Worm (Caenorhabditis elegans) whole organism, L1 larva: ENCODE results near the gene H04D03.7.

Experiments
- C16A3.4 ChIP-seq: fragments of 150-350 bp; optimal IDR thresholded peaks from 2 replicates; lab custom pipeline; 2014; ENCODE audit warnings: missing biosample characterization, missing genetic modification characterization
- Y116A8C.19 ChIP-seq: sonication (generic microtip); optimal IDR thresholded peaks from 2 replicates; lab custom pipeline; 2016; ENCODE audit warnings: missing compliant biosample characterization, missing genetic modification characterization, borderline replicate concordance
- aha-1 ChIP-seq: fragments of 150-350 bp; optimal IDR thresholded peaks from 2 replicates; lab custom pipeline; 2014; ENCODE audit warnings: missing biosample characterization, missing genetic modification characterization
- alr-1 ChIP-seq: fragments of 200-800 bp; sonication (Bioruptor generic); optimal IDR thresholded peaks from 2 replicates; lab custom pipeline; 2018; ENCODE audit warnings: borderline replicate concordance, mild to moderate bottlenecking, missing genetic modification characterization, missing compliant biosample characterization
- aly-2 ChIP-seq: fragments of 150-350 bp; optimal IDR thresholded peaks from 2 replicates; lab custom pipeline; 2014; ENCODE audit warnings: missing biosample characterization, missing genetic modification characterization
- ama-1 ChIP-seq: fragments of 150-350 bp; optimal IDR thresholded peaks from 2 replicates; lab custom pipeline; 2014
- blmp-1 ChIP-seq: fragments of 150-350 bp; optimal IDR thresholded peaks from 2 replicates; lab custom pipeline; 2014; ENCODE audit warnings: missing biosample characterization, missing genetic modification characterization
- ceh-63 ChIP-seq: fragments of 200-800 bp; sonication (Bioruptor generic); optimal IDR thresholded peaks from 2 replicates; lab custom pipeline; 2018; ENCODE audit warnings: mild to moderate bottlenecking, missing genetic modification characterization, missing compliant biosample characterization
- ceh-8 ChIP-seq: fragments of 200-800 bp; sonication (Bioruptor generic); optimal IDR thresholded peaks from 2 replicates; lab custom pipeline; 2018; ENCODE audit warnings: mild to moderate bottlenecking, missing genetic modification characterization, moderate library complexity, missing compliant biosample characterization
- ceh-82 ChIP-seq, 3 experiments: fragments of 150-350 bp in 1 of 3; sonication (generic microtip) in 2 of 3; optimal IDR thresholded peaks; 2 replicates each; lab custom pipeline; 2014 to 2017; ENCODE audit warnings: missing biosample characterization in 3 of 3, missing genetic modification characterization in 3 of 3
- ceh-90 ChIP-seq: sonication (generic microtip); optimal IDR thresholded peaks from 2 replicates; lab custom pipeline; 2016; ENCODE audit warnings: missing genetic modification characterization, missing compliant biosample characterization
- ces-1 ChIP-seq: fragments of 150-350 bp; optimal IDR thresholded peaks from 2 replicates; lab custom pipeline; 2014; ENCODE audit warnings: missing biosample characterization, missing genetic modification reagents, missing genetic modification characterization
- dpl-1 ChIP-seq, 3 experiments: fragments of 150-350 bp in 2 of 3; sonication (generic microtip) in 1 of 3; optimal IDR thresholded peaks; 2 replicates each; lab custom pipeline; 2014 to 2017; ENCODE audit warnings: missing biosample characterization in 3 of 3, missing genetic modification characterization in 3 of 3, missing genetic modification reagents in 3 of 3
- efl-1 ChIP-seq, 4 experiments: fragments of 150-350 bp; optimal IDR thresholded peaks in 3 of 4; peaks in 1 of 4; 1 replicate in 1 of 4; 2 replicates in 3 of 4; lab custom pipeline; 2014; ENCODE audit warnings: missing biosample characterization in 2 of 4, missing genetic modification characterization in 2 of 4, missing genetic modification reagents in 2 of 4
- egl-13 ChIP-seq: sonication (generic microtip); optimal IDR thresholded peaks from 2 replicates; lab custom pipeline; 2016; ENCODE audit warnings: missing genotype, missing genetic modification reagents, missing genetic modification characterization, missing compliant biosample characterization
- elt-3 ChIP-seq, 6 experiments: fragments of 150-350 bp in 1 of 6; sonication (generic microtip); optimal IDR thresholded peaks; 2 replicates each; lab custom pipeline; 2017 to 2018; ENCODE audit warnings: missing biosample characterization in 6 of 6, missing genetic modification characterization in 6 of 6, inconsistent platforms in 1 of 6
- fkh-10 ChIP-seq: sonication (generic microtip); optimal IDR thresholded peaks from 2 replicates; lab custom pipeline; 2017; ENCODE audit warnings: missing biosample characterization, missing genetic modification reagents, missing genetic modification characterization
- fkh-8 ChIP-seq: sonication (generic microtip); optimal IDR thresholded peaks from 2 replicates; lab custom pipeline; 2016; ENCODE audit warnings: mild to moderate bottlenecking, missing genetic modification characterization, missing compliant biosample characterization
- hlh-4 ChIP-seq: sonication (generic microtip); optimal IDR thresholded peaks from 2 replicates; lab custom pipeline; 2016; ENCODE audit warnings: mild to moderate bottlenecking, missing genetic modification characterization, missing compliant biosample characterization
- hpl-2 ChIP-seq: fragments of 150-350 bp; optimal IDR thresholded peaks from 2 replicates; lab custom pipeline; 2014; ENCODE audit warnings: missing biosample characterization, missing genetic modification reagents, missing genetic modification characterization
- irx-1 ChIP-seq: sonication (generic microtip); optimal IDR thresholded peaks from 2 replicates; lab custom pipeline; 2016; ENCODE audit warnings: missing genetic modification characterization, missing compliant biosample characterization
- isw-1 ChIP-seq: fragments of 200-800 bp; sonication (Bioruptor generic); IDR thresholded peaks from 2 replicates; pipeline ENCODE4 v1.3.6; 2022; ENCODE audit warnings: missing genetic modification characterization, missing compliant biosample characterization
- lin-13 ChIP-seq: fragments of 150-350 bp; optimal IDR thresholded peaks from 2 replicates; lab custom pipeline; 2014; ENCODE audit warnings: missing biosample characterization, missing genetic modification reagents, missing genetic modification characterization
- lin-14 ChIP-seq: fragments of 200-800 bp; sonication (Bioruptor generic); optimal IDR thresholded peaks from 2 replicates; lab custom pipeline; 2018; ENCODE audit warnings: mild to moderate bottlenecking, missing genetic modification characterization, moderate library complexity, missing compliant biosample characterization
- lin-15B ChIP-seq: fragments of 150-350 bp; sonication (generic microtip); optimal IDR thresholded peaks from 3 replicates; lab custom pipeline; 2014; ENCODE audit warnings: missing biosample characterization, missing genetic modification characterization
- lin-35 ChIP-seq, 2 experiments: fragments of 150-350 bp; optimal IDR thresholded peaks; 2 replicates each; lab custom pipeline; 2014; ENCODE audit warnings: missing biosample characterization in 2 of 2, missing genetic modification characterization in 2 of 2, missing genetic modification reagents in 2 of 2
- lin-39 ChIP-seq: fragments of 150-350 bp; optimal IDR thresholded peaks from 2 replicates; lab custom pipeline; 2014; ENCODE audit warnings: missing biosample characterization, missing genetic modification reagents, missing genetic modification characterization
- mab-9 ChIP-seq: fragments of 200-800 bp; sonication (Bioruptor generic); IDR thresholded peaks from 2 replicates; pipeline ENCODE4 v1.3.6; 2022; ENCODE audit warnings: missing genetic modification reagents, missing genetic modification characterization, missing compliant biosample characterization
- mef-2 ChIP-seq: fragments of 150-350 bp; optimal IDR thresholded peaks from 2 replicates; lab custom pipeline; 2014; ENCODE audit warnings: missing biosample characterization, missing genetic modification characterization
- nhr-19 ChIP-seq: fragments of 200-800 bp; sonication (Bioruptor generic); conservative IDR thresholded peaks from 2 replicates; pipeline ENCODE4 v1.3.6; 2022; ENCODE audit warnings: missing genetic modification characterization, missing compliant biosample characterization
- nhr-20 ChIP-seq: sonication (generic microtip); optimal IDR thresholded peaks from 2 replicates; lab custom pipeline; 2016; ENCODE audit warnings: mild to moderate bottlenecking, missing genetic modification characterization, missing compliant biosample characterization
- nhr-237 ChIP-seq: fragments of 150-350 bp; optimal IDR thresholded peaks from 2 replicates; lab custom pipeline; 2014; ENCODE audit warnings: missing biosample characterization, missing genetic modification characterization
- nhr-47 ChIP-seq: sonication (generic microtip); optimal IDR thresholded peaks from 2 replicates; lab custom pipeline; 2016; ENCODE audit warnings: mild to moderate bottlenecking, missing genetic modification characterization, moderate library complexity, missing compliant biosample characterization
- nhr-71 ChIP-seq: sonication (generic microtip); optimal IDR thresholded peaks from 2 replicates; lab custom pipeline; 2016; ENCODE audit warnings: mild to moderate bottlenecking, missing genetic modification characterization, moderate library complexity, missing compliant biosample characterization
- nhr-76 ChIP-seq: sonication (generic microtip); optimal IDR thresholded peaks from 2 replicates; lab custom pipeline; 2017; ENCODE audit warnings: missing biosample characterization, missing genetic modification characterization
- nhr-85 ChIP-seq: sonication (generic microtip); peaks from one replicate; lab custom pipeline; 2016; ENCODE audit warnings: missing genetic modification characterization, inconsistent platforms, missing compliant biosample characterization
- nhr-90 ChIP-seq: sonication (generic microtip); optimal IDR thresholded peaks from 2 replicates; lab custom pipeline; 2016; ENCODE audit warnings: mild to moderate bottlenecking, missing genetic modification characterization, missing compliant biosample characterization; ENCODE audit not compliant: poor library complexity
- pag-3 ChIP-seq: sonication (generic microtip); optimal IDR thresholded peaks from 2 replicates; lab custom pipeline; 2017; ENCODE audit warnings: missing genetic modification characterization, mild to moderate bottlenecking, missing compliant biosample characterization, antibody characterized with exemption, borderline replicate concordance; ENCODE audit not compliant: insufficient read depth
- skn-1 ChIP-seq: fragments of 150-350 bp; optimal IDR thresholded peaks from 2 replicates; lab custom pipeline; 2014; ENCODE audit warnings: missing biosample characterization, missing genetic modification characterization
- sup-37 ChIP-seq: fragments of 200-800 bp; sonication (Bioruptor generic); optimal IDR thresholded peaks from 2 replicates; lab custom pipeline; 2018; ENCODE audit warnings: mild to moderate bottlenecking, missing genetic modification characterization, missing compliant biosample characterization
- tbx-2 ChIP-seq: sonication (generic microtip); optimal IDR thresholded peaks from 2 replicates; lab custom pipeline; 2016; ENCODE audit warnings: missing genetic modification characterization, missing compliant biosample characterization
- unc-130 ChIP-seq: fragments of 150-350 bp; optimal IDR thresholded peaks from 2 replicates; lab custom pipeline; 2017; ENCODE audit warnings: missing biosample characterization, missing genetic modification characterization, inconsistent platforms
- unc-30 ChIP-seq: sonication (generic microtip); optimal IDR thresholded peaks from 2 replicates; lab custom pipeline; 2017; ENCODE audit warnings: missing biosample characterization, missing genetic modification characterization
- unc-86 ChIP-seq: sonication (generic microtip); optimal IDR thresholded peaks from 2 replicates; lab custom pipeline; 2016; ENCODE audit warnings: missing genetic modification characterization, missing compliant biosample characterization
- zag-1 ChIP-seq: fragments of 150-350 bp; optimal IDR thresholded peaks from 2 replicates; lab custom pipeline; 2014; ENCODE audit warnings: missing biosample characterization, missing genetic modification characterization
- ztf-11 ChIP-seq, 2 experiments: sonication (generic microtip); optimal IDR thresholded peaks; 2 replicates each; lab custom pipeline; 2016 to 2017; ENCODE audit warnings: missing genetic modification characterization in 2 of 2, missing biosample characterization in 1 of 2, missing compliant biosample characterization in 1 of 2
- ztf-4 ChIP-seq: fragments of 150-350 bp; optimal IDR thresholded peaks from 2 replicates; lab custom pipeline; 2014; ENCODE audit warnings: missing biosample characterization, missing genetic modification characterization

The H04D03.7 gene

ce11 chrIII:10423906-10424305 lies 22.7 kb downstream of the H04D03.7 start, which contains the start of gene M03C11.6:
Gene M03C11.6 (minus strand): TSS chrIII:10424006.
- TF ChIP-seq ama-1 (lab: Kevin White, UChicago) (no peak), mef-2 (tag; lab: Kevin White, UChicago) (no peak), aha-1 (tag; lab: Kevin White, UChicago) (no peak), efl-1 (optimal IDR thresholded peaks at IDR 0.05; lab: Kevin White, UChicago) (no peak), efl-1 (GFP tag; optimal IDR thresholded peaks at IDR 0.05 in 1 of 2; lab: Kevin White, UChicago) (no peak), fkh-10 (GFP tag; lab: Kevin White, UChicago) (no peak), ceh-82 (tag; optimal IDR thresholded peaks at IDR 0.05; lab: Kevin White, UChicago) (no peak), blmp-1 (no peak), unc-30 (tag; lab: Kevin White, UChicago) (no peak), egl-13 (tag; lab: Kevin White, UChicago) (no peak), unc-86 (tag; lab: Kevin White, UChicago) (no peak), ceh-63 (GFP tag; lab: Kevin White, UChicago) (no peak), mab-9 (GFP tag; lab: Robert Waterston, UW) (no peak), ceh-8 (GFP tag; lab: Kevin White, UChicago) (no peak), nhr-19 (GFP tag; lab: Robert Waterston, UW) (no peak), unc-130 (tag; lab: Kevin White, UChicago) (no peak), ztf-11 (tag; optimal IDR thresholded peaks at IDR 0.05; lab: Kevin White, UChicago) (no peak), nhr-85 (no peak), nhr-47 (tag; lab: Kevin White, UChicago) (no peak), lin-39 (no peak)
- TF ChIP-seq, all 84 proteins: peak for 0

ce11 chrIII:10421680-10422079 lies 24.9 kb downstream of the H04D03.7 start:
- TF ChIP-seq lin-39 (no peak), lin-15B (tag; lab: Kevin White, UChicago) (no peak), Y116A8C.19 (tag; lab: Kevin White, UChicago) (no peak), elt-3 (tag; optimal IDR thresholded peaks at IDR 0.05; lab: Kevin White, UChicago) (no peak)
- TF ChIP-seq, all 84 proteins: peak for 0

ce11 chrIII:10415822-10416221 lies 30.8 kb downstream of the H04D03.7 start, which contains the start of gene ymel-1:
Gene ymel-1 (plus strand): TSS chrIII:10416139.
- TF ChIP-seq ceh-90 (no peak), Y116A8C.19 (tag; lab: Kevin White, UChicago) (no peak), irx-1 (tag; lab: Kevin White, UChicago) (no peak), nhr-20 (peak; percentile 33), hpl-2 (GFP tag; lab: Kevin White, UChicago) (no peak), skn-1 (tag; lab: Kevin White, UChicago) (peak; percentile 17), isw-1 (GFP tag; lab: Robert Waterston, UW) (peak; percentile 1; the same call in 1 of the 2 replicates), ztf-4 (tag; lab: Kevin White, UChicago) (no peak), nhr-90 (tag; lab: Kevin White, UChicago) (peak; percentile 24), C16A3.4 (peak; percentile 30), aly-2 (tag; lab: Kevin White, UChicago) (peak; percentile 48), nhr-237 (tag; lab: Kevin White, UChicago) (no peak), nhr-19 (GFP tag; lab: Robert Waterston, UW) (peak; percentile 27; the same call in 1 of the 2 replicates), pag-3 (tag; lab: Kevin White, UChicago) (no peak), fkh-8 (no peak), sup-37 (no peak), nhr-47 (tag; lab: Kevin White, UChicago) (no peak), dpl-1 (GFP tag; optimal IDR thresholded peaks at IDR 0.05; lab: Kevin White, UChicago) (peak in 2 of 3 experiments; percentile 11 to 33), nhr-76 (no peak), lin-35 (GFP tag; optimal IDR thresholded peaks at IDR 0.05; lab: Kevin White, UChicago) (peak; percentile 44 to 60), hlh-4 (tag; lab: Kevin White, UChicago) (no peak), mab-9 (GFP tag; lab: Robert Waterston, UW) (no peak), ceh-8 (GFP tag; lab: Kevin White, UChicago) (no peak), lin-14 (GFP tag; lab: Kevin White, UChicago) (no peak), aha-1 (tag; lab: Kevin White, UChicago) (no peak), unc-30 (tag; lab: Kevin White, UChicago) (no peak), tbx-2 (peak; percentile 26), zag-1 (tag; lab: Kevin White, UChicago) (no peak), nhr-71 (peak; percentile 60), alr-1 (tag; lab: Kevin White, UChicago) (no peak), ama-1 (lab: Kevin White, UChicago) (no peak), lin-13 (peak; percentile 23), ces-1 (GFP tag; lab: Kevin White, UChicago) (no peak)
